Fruit fly (Drosophila melanogaster) whole organism, adult: Measurements from ENCODE around the gene CG14356.

Source experiments
- CG12768 ChIP-seq: fragments of 200-800 bp; sonication (Bioruptor generic); optimal IDR thresholded peaks from 2 replicates; lab custom pipeline; 2017; ENCODE audit warnings: missing biosample characterization, missing genetic modification characterization, mild to moderate bottlenecking, moderate library complexity, missing genetic modification reagents
- CG1620 ChIP-seq: fragments of 200-800 bp; sonication (Bioruptor generic); optimal IDR thresholded peaks from 2 replicates; lab custom pipeline; 2016; ENCODE audit warnings: missing biosample characterization, missing genetic modification characterization
- CG33017 ChIP-seq: fragments of 200-800 bp; sonication (Bioruptor generic); optimal IDR thresholded peaks from 2 replicates; lab custom pipeline; 2018; ENCODE audit warnings: missing biosample characterization, mild to moderate bottlenecking, missing genetic modification characterization, moderate library complexity
- CG5204 ChIP-seq: fragments of 200-800 bp; sonication (Bioruptor generic); optimal IDR thresholded peaks from 2 replicates; lab custom pipeline; 2016; ENCODE audit warnings: missing biosample characterization, missing genetic modification characterization
- CG7045 ChIP-seq: fragments of 200-800 bp; sonication (Bioruptor generic); optimal IDR thresholded peaks from 2 replicates; lab custom pipeline; 2017; ENCODE audit warnings: missing biosample characterization, mild to moderate bottlenecking, missing genetic modification characterization
- Hr96 ChIP-seq: fragments of 200-800 bp; sonication (Bioruptor generic); optimal IDR thresholded peaks from 2 replicates; lab custom pipeline; 2016; ENCODE audit warnings: missing biosample characterization, missing genetic modification characterization
- cnc ChIP-seq, 2 experiments: fragments of >200 bp; optimal IDR thresholded peaks; 2 replicates each; lab custom pipeline; 2017
- kay ChIP-seq: fragments of 200-800 bp; sonication (Bioruptor generic); peaks from one replicate; lab custom pipeline; 2016; ENCODE audit warnings: missing biosample characterization, missing genetic modification characterization, borderline replicate concordance
- ovo ChIP-seq: fragments of 200-800 bp; sonication (Bioruptor generic); optimal IDR thresholded peaks from 2 replicates; lab custom pipeline; 2016; ENCODE audit warnings: missing biosample characterization, missing genetic modification characterization
- pad ChIP-seq: fragments of 200-800 bp; sonication (Bioruptor generic); optimal IDR thresholded peaks from 3 replicates; lab custom pipeline; 2017; ENCODE audit warnings: missing biosample characterization, missing genetic modification characterization, mild to moderate bottlenecking, moderate library complexity, missing genetic modification reagents
- tj ChIP-seq: fragments of 200-800 bp; sonication (Bioruptor generic); optimal IDR thresholded peaks from 3 replicates; lab custom pipeline; 2017; ENCODE audit warnings: missing biosample characterization, mild to moderate bottlenecking, missing genetic modification characterization, moderate library complexity
- toe ChIP-seq: fragments of 200-800 bp; sonication (Bioruptor generic); optimal IDR thresholded peaks from 2 replicates; lab custom pipeline; 2016; ENCODE audit warnings: missing biosample characterization, missing genetic modification characterization

DNA sequence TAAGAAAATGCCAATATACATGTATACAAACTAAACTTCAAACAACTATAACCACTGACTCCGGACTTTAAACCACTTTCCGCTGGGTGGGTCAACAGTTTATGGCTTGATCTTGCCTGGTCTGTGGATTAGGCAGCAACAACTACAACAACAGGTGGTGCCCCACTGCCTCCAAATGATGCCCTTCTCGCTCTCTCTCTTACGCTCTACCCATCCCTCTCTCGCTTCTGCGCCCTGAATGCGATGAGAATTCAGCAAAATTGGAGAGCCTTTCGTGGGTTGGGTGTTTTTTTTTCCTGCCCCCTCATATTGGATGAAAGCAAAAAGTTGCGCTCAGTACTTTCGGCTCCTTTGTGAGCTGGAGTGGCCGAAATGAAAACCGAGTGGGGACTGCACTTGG lies 9.0 kb upstream of the CG14356 start:
- no peak for TF ChIP-seq CG12768 (GFP tag; lab: Kevin White, UChicago)
- no peak for TF ChIP-seq Hr96 (GFP tag; lab: Kevin White, UChicago)
- TF ChIP-seq kay (GFP tag; lab: Kevin White, UChicago), result no peak
- no peak for TF ChIP-seq CG33017
- TF ChIP-seq tj (GFP tag; lab: Kevin White, UChicago), result no peak
- no peak for TF ChIP-seq CG7045 (GFP tag; lab: Kevin White, UChicago)
- no peak for TF ChIP-seq cnc (optimal IDR thresholded peaks at IDR 0.05; lab: Kevin White, UChicago)
- TF ChIP-seq pad, result no peak
- no peak for TF ChIP-seq CG5204 (GFP tag; lab: Kevin White, UChicago)
- no peak for TF ChIP-seq toe (GFP tag; lab: Kevin White, UChicago)
- TF ChIP-seq CG1620 (GFP tag; lab: Kevin White, UChicago), result no peak
- no peak for TF ChIP-seq ovo (GFP tag; lab: Kevin White, UChicago)
